Worm (Caenorhabditis elegans) whole organism, young adult: ENCODE measurements around the gene C26B9.7.
A peak's percentile ranks its signal among the peaks of the same experiment; 100 is the strongest.

Experiments used
- B0035.1 ChIP-seq: sonication (generic microtip); optimal IDR thresholded peaks from 2 replicates; lab custom pipeline; 2016; ENCODE audit warnings: missing genetic modification characterization, mild to moderate bottlenecking, missing compliant biosample characterization, missing genotype, missing genetic modification reagents
- B0261.1 ChIP-seq: sonication (generic microtip); optimal IDR thresholded peaks from 2 replicates; lab custom pipeline; 2016; ENCODE audit warnings: mild to moderate bottlenecking, missing genetic modification characterization, moderate library complexity, missing compliant biosample characterization
- C06A6.2 ChIP-seq: fragments of 200-800 bp; sonication (Bioruptor generic); conservative IDR thresholded peaks from 2 replicates; pipeline ENCODE4 v1.3.6; 2022; ENCODE audit warnings: missing genetic modification characterization, missing compliant biosample characterization
- F23B12.7 ChIP-seq: sonication (generic microtip); optimal IDR thresholded peaks from 2 replicates; lab custom pipeline; 2017; ENCODE audit warnings: missing genetic modification characterization, mild to moderate bottlenecking, missing compliant biosample characterization, antibody characterized with exemption, moderate library complexity; ENCODE audit not compliant: insufficient read depth
- F39B2.1 ChIP-seq: fragments of 200-800 bp; sonication (Bioruptor generic); IDR thresholded peaks from 2 replicates; pipeline ENCODE4 v1.3.6; 2022; ENCODE audit warnings: missing genetic modification reagents, missing genetic modification characterization, missing compliant biosample characterization
- F52B5.7 ChIP-seq: sonication (generic microtip); optimal IDR thresholded peaks from 2 replicates; lab custom pipeline; 2016; ENCODE audit warnings: mild to moderate bottlenecking, missing genetic modification characterization, missing compliant biosample characterization
- K11D2.4 ChIP-seq: fragments of 200-800 bp; sonication (Bioruptor generic); IDR thresholded peaks from 2 replicates; pipeline ENCODE4 v1.3.6; 2022; ENCODE audit warnings: missing genetic modification reagents, missing genetic modification characterization, missing compliant biosample characterization
- K12H6.12 ChIP-seq: fragments of 200-800 bp; sonication (Bioruptor generic); optimal IDR thresholded peaks from 2 replicates; lab custom pipeline; 2018; ENCODE audit warnings: mild to moderate bottlenecking, missing genetic modification characterization, missing compliant biosample characterization
- Y53F4B.3 ChIP-seq: fragments of 200-800 bp; sonication (Bioruptor generic); IDR thresholded peaks from 2 replicates; pipeline ENCODE4 v1.3.6; 2022; ENCODE audit warnings: missing genetic modification reagents, missing genetic modification characterization, missing compliant biosample characterization
- Y53G8AR.9 ChIP-seq: fragments of 200-800 bp; sonication (Bioruptor generic); conservative IDR thresholded peaks from 2 replicates; pipeline ENCODE4 v1.3.6; 2022; ENCODE audit warnings: missing genetic modification reagents, missing genetic modification characterization, missing compliant biosample characterization
- Y79H2A.3 ChIP-seq: fragments of 200-800 bp; sonication (Bioruptor generic); conservative IDR thresholded peaks from 2 replicates; pipeline ENCODE4 v1.3.6; 2022; ENCODE audit warnings: missing genetic modification reagents, missing genetic modification characterization, missing compliant biosample characterization
- attf-6 ChIP-seq: fragments of 200-800 bp; sonication (Bioruptor generic); IDR thresholded peaks from 2 replicates; pipeline ENCODE4 v1.3.6; 2022; ENCODE audit warnings: missing genetic modification reagents, missing genetic modification characterization, missing compliant biosample characterization
- bed-1 ChIP-seq: fragments of 200-800 bp; sonication (Bioruptor generic); IDR thresholded peaks from 2 replicates; pipeline ENCODE4 v1.3.6; 2022; ENCODE audit warnings: missing genetic modification reagents, missing genetic modification characterization, missing compliant biosample characterization
- ccch-3 ChIP-seq: fragments of 200-800 bp; sonication (Bioruptor generic); optimal IDR thresholded peaks from 2 replicates; lab custom pipeline; 2018; ENCODE audit warnings: mild to moderate bottlenecking, missing genetic modification characterization, missing compliant biosample characterization
- cebp-1 ChIP-seq, 2 experiments: fragments of 200-800 bp in 1 of 2; sonication (Bioruptor generic) in 1 of 2; sonication (generic microtip) in 1 of 2; IDR thresholded peaks in 1 of 2; optimal IDR thresholded peaks in 1 of 2; 2 replicates each; pipeline versions ENCODE4 v1.3.6 to Lab custom; 2017 to 2022; ENCODE audit warnings: missing compliant biosample characterization in 2 of 2, missing genetic modification characterization in 2 of 2, mild to moderate bottlenecking in 1 of 2, missing genetic modification reagents in 1 of 2, moderate library complexity in 1 of 2
- ceh-100 ChIP-seq: fragments of 200-800 bp; sonication (Bioruptor generic); IDR thresholded peaks from 2 replicates; pipeline ENCODE4 v1.3.6; 2022; ENCODE audit warnings: missing genetic modification reagents, missing genetic modification characterization, missing compliant biosample characterization
- ceh-58 ChIP-seq: fragments of 200-800 bp; sonication (Bioruptor generic); IDR thresholded peaks from 2 replicates; pipeline ENCODE4 v1.3.6; 2022; ENCODE audit warnings: missing genetic modification characterization, missing compliant biosample characterization
- dpff-1 ChIP-seq: sonication (generic microtip); optimal IDR thresholded peaks from 2 replicates; lab custom pipeline; 2017; ENCODE audit warnings: mild to moderate bottlenecking, missing genetic modification characterization, missing compliant biosample characterization
- dpl-1 ChIP-seq: fragments of 150-350 bp; optimal IDR thresholded peaks from 2 replicates; lab custom pipeline; 2014; ENCODE audit warnings: missing biosample characterization, missing genetic modification reagents, missing genetic modification characterization
- ekl-4 ChIP-seq: fragments of 200-800 bp; sonication (Bioruptor generic); IDR thresholded peaks from 2 replicates; pipeline ENCODE4 v1.3.6; 2022; ENCODE audit warnings: missing genetic modification reagents, missing genetic modification characterization, missing compliant biosample characterization
- him-1 ChIP-seq: sonication (generic microtip); optimal IDR thresholded peaks from 2 replicates; lab custom pipeline; 2016; ENCODE audit warnings: missing genotype, missing genetic modification reagents, missing genetic modification characterization, missing compliant biosample characterization
- hmg-1.2 ChIP-seq: fragments of 200-800 bp; sonication (Bioruptor generic); IDR thresholded peaks from 2 replicates; pipeline ENCODE4 v1.3.6; 2022; ENCODE audit warnings: missing genetic modification reagents, missing genetic modification characterization, missing compliant biosample characterization
- hrde-1 ChIP-seq: sonication (generic microtip); optimal IDR thresholded peaks from 2 replicates; lab custom pipeline; 2016; ENCODE audit warnings: missing genetic modification characterization, mild to moderate bottlenecking, missing compliant biosample characterization, moderate library complexity, missing genotype, missing genetic modification reagents, borderline replicate concordance
- lag-1 ChIP-seq: fragments of 200-800 bp; sonication (Bioruptor generic); IDR thresholded peaks from 2 replicates; pipeline ENCODE4 v1.3.6; 2022; ENCODE audit warnings: missing genetic modification reagents, missing genetic modification characterization, missing compliant biosample characterization
- lin-26 ChIP-seq: fragments of 200-800 bp; sonication (Bioruptor generic); IDR thresholded peaks from 2 replicates; pipeline ENCODE4 v1.3.6; 2022; ENCODE audit warnings: missing genetic modification reagents, missing genetic modification characterization, missing compliant biosample characterization
- lin-35 ChIP-seq, 3 experiments: fragments of 150-350 bp in 2 of 3; sonication (generic microtip) in 1 of 3; optimal IDR thresholded peaks; 2 replicates each; lab custom pipeline; 2014 to 2018; ENCODE audit warnings: missing biosample characterization in 3 of 3, missing genetic modification characterization in 3 of 3, missing genetic modification reagents in 3 of 3
- lsl-1 ChIP-seq: fragments of 200-800 bp; sonication (Bioruptor generic); optimal IDR thresholded peaks from 2 replicates; lab custom pipeline; 2018; ENCODE audit warnings: mild to moderate bottlenecking, missing genetic modification characterization, moderate library complexity, missing compliant biosample characterization
- madf-3 ChIP-seq: fragments of 200-800 bp; sonication (Bioruptor generic); IDR thresholded peaks from 2 replicates; pipeline ENCODE4 v1.3.6; 2022; ENCODE audit warnings: missing genetic modification reagents, missing genetic modification characterization, missing compliant biosample characterization
- madf-6 ChIP-seq: fragments of 200-800 bp; sonication (Bioruptor generic); IDR thresholded peaks from 2 replicates; pipeline ENCODE4 v1.3.6; 2022; ENCODE audit warnings: missing genetic modification reagents, missing genetic modification characterization, missing compliant biosample characterization
- madf-8 ChIP-seq: fragments of 200-800 bp; sonication (Bioruptor generic); conservative IDR thresholded peaks from 2 replicates; pipeline ENCODE4 v1.3.6; 2022; ENCODE audit warnings: missing genetic modification reagents, missing genetic modification characterization, missing compliant biosample characterization
- mcd-1 ChIP-seq: fragments of 200-800 bp; sonication (Bioruptor generic); IDR thresholded peaks from 2 replicates; pipeline ENCODE4 v1.3.6; 2022; ENCODE audit warnings: missing genetic modification reagents, missing genetic modification characterization, missing compliant biosample characterization
- mxl-1 ChIP-seq: sonication (generic microtip); optimal IDR thresholded peaks from 2 replicates; lab custom pipeline; 2016; ENCODE audit warnings: missing genetic modification characterization, missing compliant biosample characterization
- nfya-2 ChIP-seq: fragments of 200-800 bp; sonication (Bioruptor generic); IDR thresholded peaks from 2 replicates; pipeline ENCODE4 v1.3.6; 2022; ENCODE audit warnings: missing genetic modification reagents, missing genetic modification characterization, missing compliant biosample characterization
- nhr-120 ChIP-seq: fragments of 200-800 bp; sonication (Bioruptor generic); IDR thresholded peaks from 2 replicates; pipeline ENCODE4 v1.3.6; 2022; ENCODE audit warnings: missing genetic modification characterization, missing compliant biosample characterization
- nhr-179 ChIP-seq: sonication (generic microtip); optimal IDR thresholded peaks from 2 replicates; lab custom pipeline; 2016; ENCODE audit warnings: mild to moderate bottlenecking, missing genetic modification characterization, missing compliant biosample characterization
- nhr-27 ChIP-seq: fragments of 200-800 bp; sonication (Bioruptor generic); optimal IDR thresholded peaks from 2 replicates; lab custom pipeline; 2018; ENCODE audit warnings: mild to moderate bottlenecking, missing genetic modification characterization, moderate library complexity, missing compliant biosample characterization
- nhr-90 ChIP-seq: sonication (generic microtip); optimal IDR thresholded peaks from 2 replicates; lab custom pipeline; 2016; ENCODE audit warnings: missing genotype, mild to moderate bottlenecking, missing genetic modification characterization, missing compliant biosample characterization
- pbrm-1 ChIP-seq: fragments of 200-800 bp; sonication (Bioruptor generic); IDR thresholded peaks from 2 replicates; pipeline ENCODE4 v1.3.6; 2022; ENCODE audit warnings: missing genetic modification reagents, missing genetic modification characterization, missing compliant biosample characterization
- rcor-1 ChIP-seq: fragments of 200-800 bp; sonication (Bioruptor generic); IDR thresholded peaks from 2 replicates; pipeline ENCODE4 v1.3.6; 2022; ENCODE audit warnings: missing genetic modification reagents, missing genetic modification characterization, missing compliant biosample characterization
- rec-8 ChIP-seq, 2 experiments: sonication (generic microtip); optimal IDR thresholded peaks; 2 replicates each; lab custom pipeline; 2016; ENCODE audit warnings: mild to moderate bottlenecking in 2 of 2, missing genetic modification characterization in 2 of 2, missing genetic modification reagents in 2 of 2, missing genotype in 2 of 2, missing biosample characterization in 1 of 2, missing compliant biosample characterization in 1 of 2, moderate library complexity in 1 of 2
- sdz-38 ChIP-seq: sonication (generic microtip); optimal IDR thresholded peaks from 2 replicates; lab custom pipeline; 2016; ENCODE audit warnings: missing genotype, missing genetic modification characterization, missing compliant biosample characterization
- sea-2 ChIP-seq: fragments of 200-800 bp; sonication (Bioruptor generic); IDR thresholded peaks from 2 replicates; pipeline ENCODE4 v1.3.6; 2022; ENCODE audit warnings: missing genetic modification characterization, missing compliant biosample characterization
- snpc-1.3 ChIP-seq: sonication (generic microtip); optimal IDR thresholded peaks from 2 replicates; lab custom pipeline; 2017; ENCODE audit warnings: missing genetic modification characterization, mild to moderate bottlenecking, missing compliant biosample characterization, antibody characterized with exemption, moderate library complexity, missing genotype, missing genetic modification reagents; ENCODE audit not compliant: insufficient read depth
- somi-1 ChIP-seq: fragments of 200-800 bp; sonication (Bioruptor generic); optimal IDR thresholded peaks from 2 replicates; lab custom pipeline; 2018; ENCODE audit warnings: mild to moderate bottlenecking, missing genetic modification characterization, missing compliant biosample characterization
- unc-130 ChIP-seq: sonication (generic microtip); optimal IDR thresholded peaks from 2 replicates; lab custom pipeline; 2016; ENCODE audit warnings: missing genetic modification reagents, missing genetic modification characterization, missing compliant biosample characterization
- ztf-26 ChIP-seq: sonication (generic microtip); optimal IDR thresholded peaks from 2 replicates; lab custom pipeline; 2017; ENCODE audit warnings: missing genetic modification characterization, missing compliant biosample characterization
- ztf-3 ChIP-seq: fragments of 200-800 bp; sonication (Bioruptor generic); optimal IDR thresholded peaks from 2 replicates; lab custom pipeline; 2018; ENCODE audit warnings: mild to moderate bottlenecking, missing genetic modification characterization, missing compliant biosample characterization

The C26B9.7 gene

ce11 chrX:5319214-5319838 lies 22.8 kb upstream of the C26B9.7 start:
- no peak for TF ChIP-seq B0035.1 (tag; lab: Kevin White, UChicago)
- TF ChIP-seq pbrm-1 (GFP tag; lab: Robert Waterston, UW): 0 out of 2 replicates have a peak, but pooled peaks have one; percentile 49
- no peak for TF ChIP-seq madf-6 (GFP tag; lab: Robert Waterston, UW)
- TF ChIP-seq K12H6.12: peak; percentile 14
- TF ChIP-seq nhr-90: no peak
- TF ChIP-seq madf-3 (GFP tag; lab: Robert Waterston, UW): 0 out of 2 replicates have a peak, but pooled peaks have one; percentile 22
- TF ChIP-seq lag-1 (GFP tag; lab: Robert Waterston, UW): 0 out of 2 replicates have a peak, but pooled peaks have one; percentile 36
- no peak for TF ChIP-seq sdz-38 (tag; lab: Kevin White, UChicago)
- peak; percentile 50 for TF ChIP-seq rcor-1 (GFP tag; lab: Robert Waterston, UW)
- peak; percentile 62 for TF ChIP-seq mxl-1 (tag; lab: Kevin White, UChicago)
- peak; percentile 71 for TF ChIP-seq snpc-1.3 (tag; lab: Kevin White, UChicago)
- peak; percentile 22 for TF ChIP-seq ztf-26 (tag; lab: Kevin White, UChicago)
- TF ChIP-seq hmg-1.2: peak; percentile 75
- peak; percentile 85 for TF ChIP-seq him-1
- TF ChIP-seq rec-8 (tag; optimal IDR thresholded peaks at IDR 0.05; lab: Kevin White, UChicago): peak; percentile 42 to 63
- TF ChIP-seq bed-1 (GFP tag; lab: Robert Waterston, UW): no peak
- TF ChIP-seq Y79H2A.3 (GFP tag; lab: Robert Waterston, UW): no peak
- peak; percentile 4 for TF ChIP-seq dpl-1 (GFP tag; lab: Kevin White, UChicago)
- no peak for TF ChIP-seq ceh-58 (GFP tag; lab: Robert Waterston, UW)
- no peak for TF ChIP-seq nfya-2 (GFP tag; lab: Robert Waterston, UW)
- peak; percentile 85 for TF ChIP-seq lin-26 (GFP tag; lab: Robert Waterston, UW)
- TF ChIP-seq K11D2.4 (GFP tag; lab: Robert Waterston, UW): no peak
- no peak for TF ChIP-seq lsl-1 (GFP tag; lab: Kevin White, UChicago)
- no peak for TF ChIP-seq Y53F4B.3 (GFP tag; lab: Robert Waterston, UW)
- no peak for TF ChIP-seq unc-130 (GFP tag; lab: Kevin White, UChicago)
- no peak for TF ChIP-seq ceh-100
- TF ChIP-seq somi-1 (GFP tag; lab: Kevin White, UChicago): no peak
- TF ChIP-seq mcd-1 (GFP tag; lab: Robert Waterston, UW): no peak
- peak; percentile 76 for TF ChIP-seq F23B12.7 (tag; lab: Kevin White, UChicago)
- no peak for TF ChIP-seq F39B2.1
- TF ChIP-seq ztf-3 (GFP tag; lab: Kevin White, UChicago): no peak
- peak; percentile 93 for TF ChIP-seq B0261.1 (tag; lab: Kevin White, UChicago)
- 0 out of 2 replicates have a peak, but pooled peaks have one; percentile 36 for TF ChIP-seq nhr-120 (GFP tag; lab: Robert Waterston, UW)
- 0 out of 2 replicates have a peak, but pooled peaks have one; percentile 51 for TF ChIP-seq Y53G8AR.9 (GFP tag; lab: Robert Waterston, UW)
- TF ChIP-seq nhr-179 (tag; lab: Kevin White, UChicago): peak; percentile 24
- TF ChIP-seq C06A6.2 (GFP tag; lab: Robert Waterston, UW): no peak
- TF ChIP-seq ccch-3: no peak
- TF ChIP-seq attf-6 (GFP tag; lab: Robert Waterston, UW): no peak
- no peak for TF ChIP-seq dpff-1 (tag; lab: Kevin White, UChicago)
- TF ChIP-seq ekl-4: no peak; the same call in 1 of the 2 replicates
- TF ChIP-seq hrde-1: no peak
- no peak for TF ChIP-seq cebp-1 (GFP tag; IDR thresholded peaks at IDR 0.05; lab: Robert Waterston, UW)
- no peak for TF ChIP-seq cebp-1 (tag; optimal IDR thresholded peaks at IDR 0.05; lab: Kevin White, UChicago)
- no peak for TF ChIP-seq F52B5.7 (tag; lab: Kevin White, UChicago)
- TF ChIP-seq sea-2 (GFP tag; lab: Robert Waterston, UW): no peak
- TF ChIP-seq madf-8 (GFP tag; lab: Robert Waterston, UW): no peak
- TF ChIP-seq nhr-27 (tag; lab: Kevin White, UChicago): no peak
- TF ChIP-seq lin-35 (GFP tag; optimal IDR thresholded peaks at IDR 0.05; lab: Kevin White, UChicago): peak in 1 of 3 experiments; percentile 57
